Worm (Caenorhabditis elegans) whole organism, L4/young adult: ENCODE data around the gene Y34B4A.10.

ENCODE experiments used
- W03F9.2 ChIP-seq: fragments of 150-350 bp; optimal IDR thresholded peaks from 2 replicates; lab custom pipeline; 2014; ENCODE audit warnings: missing biosample characterization, missing genetic modification characterization
- dao-5 ChIP-seq: sonication (generic microtip); optimal IDR thresholded peaks from 2 replicates; lab custom pipeline; 2016; ENCODE audit warnings: missing genotype, missing genetic modification characterization, moderate library complexity, missing compliant biosample characterization
- him-1 ChIP-seq: sonication (generic microtip); optimal IDR thresholded peaks from 2 replicates; lab custom pipeline; 2016; ENCODE audit warnings: missing genotype, missing genetic modification reagents, missing genetic modification characterization, missing compliant biosample characterization

DNA sequence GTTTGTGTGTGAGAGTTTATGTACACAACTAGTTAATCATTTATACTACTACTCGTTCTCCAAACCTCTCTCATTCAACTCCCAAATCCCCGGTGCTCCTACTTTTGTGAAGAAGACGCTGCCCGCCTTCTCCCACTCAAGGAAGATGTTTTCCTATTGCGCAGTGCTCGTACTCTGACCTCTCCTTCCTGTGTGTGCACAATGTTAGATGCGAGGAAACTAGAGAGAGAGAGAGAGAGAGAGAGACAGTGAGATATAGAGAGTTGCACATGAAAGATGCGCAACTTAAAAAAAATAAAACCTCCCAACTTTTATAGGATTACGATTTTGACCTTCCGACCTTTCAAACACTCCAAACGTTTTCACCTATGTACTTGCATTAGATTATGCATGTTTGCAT lies 39.2 kb upstream of the Y34B4A.10 start:
- TF ChIP-seq W03F9.2 (tag; lab: Kevin White, UChicago) (no peak), him-1 (tag; lab: Kevin White, UChicago) (peak; percentile 32), dao-5 (tag; lab: Kevin White, UChicago) (no peak)
